Comparison of ENCODE assay signal across 8 worm cellular contexts in the genomic region with DNA sequence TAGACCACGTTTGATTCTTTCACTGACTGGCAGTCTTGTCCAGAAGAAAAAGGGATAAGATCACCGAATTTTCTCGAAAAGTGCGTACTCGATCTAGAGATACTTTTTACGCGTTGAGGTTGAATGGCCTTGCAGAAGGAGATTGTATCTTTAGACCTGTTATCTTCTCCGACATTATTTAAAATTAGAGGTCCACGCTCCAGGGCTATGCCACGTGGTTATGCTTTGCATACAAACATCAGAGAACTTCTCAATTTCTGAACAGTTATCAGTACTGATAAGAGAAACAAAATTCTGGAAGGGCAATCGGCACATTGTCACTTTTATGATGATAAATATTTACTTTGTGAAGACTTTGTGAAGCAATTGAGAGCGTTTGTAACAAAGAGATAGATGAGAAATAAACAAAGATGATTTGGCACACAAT.
TF ChIP-seq lines count a peak whose summit lies in the region.

No protein-coding gene starts in this region.

TF ChIP-seq in whole organism, L1 larva, 84 proteins besides CTCF, POLR2A, EP300 and RAD21 (continues in another document):
- TF ChIP-seq aha-1 (tag; optimal IDR thresholded peaks at IDR 0.05; lab: Kevin White, UChicago) (no peak), blmp-1 (tag; optimal IDR thresholded peaks at IDR 0.05; lab: Kevin White, UChicago) (peak; percentile 80), swsn-7 (tag; optimal IDR thresholded peaks at IDR 0.05; lab: Kevin White, UChicago) (peak; percentile 41), fkh-10 (GFP tag; optimal IDR thresholded peaks at IDR 0.05; lab: Kevin White, UChicago) (no peak), unc-130 (tag; optimal IDR thresholded peaks at IDR 0.05; lab: Kevin White, UChicago) (peak; percentile 35), nhr-47 (tag; optimal IDR thresholded peaks at IDR 0.05; lab: Kevin White, UChicago) (peak; percentile 63), nhr-90 (tag; optimal IDR thresholded peaks at IDR 0.05; lab: Kevin White, UChicago; ENCODE audit: poor library complexity) (peak; percentile 81), mab-9 (GFP tag; IDR thresholded peaks at IDR 0.05; lab: Robert Waterston, UW) (no peak), snu-23 (GFP tag; optimal IDR thresholded peaks at IDR 0.05; lab: Kevin White, UChicago) (peak; percentile 81), ztf-4 (tag; optimal IDR thresholded peaks at IDR 0.05; lab: Kevin White, UChicago) (no peak), mef-2 (tag; optimal IDR thresholded peaks at IDR 0.05; lab: Kevin White, UChicago) (no peak)

TF ChIP-seq in whole organism, L2 larva, 48 proteins besides CTCF, POLR2A, EP300 and RAD21 (continues in another document):
- peak; percentile 97 for TF ChIP-seq crh-2 (tag; optimal IDR thresholded peaks at IDR 0.05; lab: Kevin White, UChicago)
- peak; percentile 64 for TF ChIP-seq elt-1 (tag; optimal IDR thresholded peaks at IDR 0.05; lab: Kevin White, UChicago)
- no peak for TF ChIP-seq zag-1 (tag; optimal IDR thresholded peaks at IDR 0.05; lab: Kevin White, UChicago)
- TF ChIP-seq fos-1 (tag; optimal IDR thresholded peaks at IDR 0.05; lab: Kevin White, UChicago), result peak; percentile 39
- TF ChIP-seq mab-5 (tag; optimal IDR thresholded peaks at IDR 0.05; lab: Kevin White, UChicago), result no peak
- peak; percentile 35 for TF ChIP-seq ama-1 (optimal IDR thresholded peaks at IDR 0.05; lab: Kevin White, UChicago)
- no peak for TF ChIP-seq alr-1 (tag; optimal IDR thresholded peaks at IDR 0.05; lab: Kevin White, UChicago)
- TF ChIP-seq ztf-4 (tag; optimal IDR thresholded peaks at IDR 0.05; lab: Kevin White, UChicago), result no peak
- TF ChIP-seq unc-39 (tag; optimal IDR thresholded peaks at IDR 0.05; lab: Kevin White, UChicago), result no peak
- no peak for TF ChIP-seq snpc-4 (tag; optimal IDR thresholded peaks at IDR 0.05; lab: Kevin White, UChicago)
- TF ChIP-seq peb-1 (tag; optimal IDR thresholded peaks at IDR 0.05; lab: Kevin White, UChicago), result no peak

TF ChIP-seq in whole organism, L3 larva, 47 proteins besides CTCF, POLR2A, EP300 and RAD21 (continues in another document):
- TF ChIP-seq fkh-10 (GFP tag; optimal IDR thresholded peaks at IDR 0.05; lab: Kevin White, UChicago) (no peak), hmg-11 (tag; optimal IDR thresholded peaks at IDR 0.05; lab: Kevin White, UChicago) (no peak), nhr-28 (tag; optimal IDR thresholded peaks at IDR 0.05; lab: Kevin White, UChicago) (no peak), zag-1 (tag; optimal IDR thresholded peaks at IDR 0.05; lab: Kevin White, UChicago) (no peak), nhr-12 (tag; optimal IDR thresholded peaks at IDR 0.05; lab: Kevin White, UChicago) (no peak), nhr-76 (tag; optimal IDR thresholded peaks at IDR 0.05; lab: Kevin White, UChicago) (no peak), ceh-16 (tag; optimal IDR thresholded peaks at IDR 0.05; lab: Kevin White, UChicago) (no peak), egl-5 (tag; optimal IDR thresholded peaks at IDR 0.05; lab: Kevin White, UChicago) (no peak), aly-2 (tag; optimal IDR thresholded peaks at IDR 0.05; lab: Kevin White, UChicago) (no peak), pqm-1 (tag; optimal IDR thresholded peaks at IDR 0.05; lab: Kevin White, UChicago) (peak; percentile 96), ztf-4 (tag; optimal IDR thresholded peaks at IDR 0.05; lab: Kevin White, UChicago) (peak; percentile 30), mdl-1 (tag; optimal IDR thresholded peaks at IDR 0.05; lab: Kevin White, UChicago) (peak; percentile 35)

TF ChIP-seq in whole organism, L4 larva, 104 proteins besides CTCF, POLR2A, EP300 and RAD21 (continues in another document):
- TF ChIP-seq Y48G9A.11 (GFP tag; IDR thresholded peaks at IDR 0.05; lab: Robert Waterston, UW) (no peak), nhr-111 (GFP tag; optimal IDR thresholded peaks at IDR 0.05; lab: Kevin White, UChicago) (no peak), lin-13 (GFP tag; optimal IDR thresholded peaks at IDR 0.05; lab: Kevin White, UChicago) (no peak), ama-1 (optimal IDR thresholded peaks at IDR 0.05; lab: Kevin White, UChicago) (no peak), mdt-29 (GFP tag; IDR thresholded peaks at IDR 0.05; lab: Robert Waterston, UW) (peak; percentile 82; the same call in 1 of the 2 replicates), snpc-4 (tag; optimal IDR thresholded peaks at IDR 0.05; lab: Kevin White, UChicago) (no peak), lir-3 (tag; optimal IDR thresholded peaks at IDR 0.05; lab: Kevin White, UChicago) (no peak), nhr-77 (tag; optimal IDR thresholded peaks at IDR 0.05; lab: Kevin White, UChicago) (peak; percentile 74), pqm-1 (tag; optimal IDR thresholded peaks at IDR 0.05; lab: Kevin White, UChicago) (peak; percentile 74), mxl-3 (GFP tag; optimal IDR thresholded peaks at IDR 0.05; lab: Kevin White, UChicago) (peak; percentile 92), unc-39 (tag; optimal IDR thresholded peaks at IDR 0.05; lab: Kevin White, UChicago) (no peak), daf-19 (GFP tag; conservative IDR thresholded peaks at IDR 0.05; lab: Robert Waterston, UW) (no peak)

TF ChIP-seq in whole organism, late embryonic, 69 proteins besides CTCF, POLR2A, EP300 and RAD21:
- TF ChIP-seq elt-2 (tag; optimal IDR thresholded peaks at IDR 0.05; lab: Kevin White, UChicago), result peak; percentile 93
- TF ChIP-seq fkh-10 (GFP tag; optimal IDR thresholded peaks at IDR 0.05; lab: Kevin White, UChicago), result no peak
- no peak for TF ChIP-seq ceh-22 (tag; optimal IDR thresholded peaks at IDR 0.05; lab: Kevin White, UChicago)

TF ChIP-seq in whole organism, midembryonic, 9 proteins besides CTCF, POLR2A, EP300 and RAD21:
- no peak for TF ChIP-seq T22C8.4 (GFP tag; IDR thresholded peaks at IDR 0.05; lab: Robert Waterston, UW)
- no peak for TF ChIP-seq tab-1 (GFP tag; IDR thresholded peaks at IDR 0.05; lab: Robert Waterston, UW)
- TF ChIP-seq ref-1 (GFP tag; conservative IDR thresholded peaks at IDR 0.05; lab: Robert Waterston, UW), result no peak
- 0 out of 2 replicates have a peak, but pooled peaks have one; percentile 21 for TF ChIP-seq klf-2 (GFP tag; conservative IDR thresholded peaks at IDR 0.05; lab: Robert Waterston, UW)

TF ChIP-seq in whole organism, mixed stage, embryonic, 35 proteins besides CTCF, POLR2A, EP300 and RAD21:
- TF ChIP-seq elt-1 (tag; optimal IDR thresholded peaks at IDR 0.05; lab: Kevin White, UChicago; ENCODE audit: borderline replicate concordance, insufficient read depth) (peak; percentile 80), unc-120 (tag; optimal IDR thresholded peaks at IDR 0.05; lab: Kevin White, UChicago; ENCODE audit: poor library complexity, severe bottlenecking) (no peak)
TF ChIP-seq in whole organism, mixed stage, embryonic: peak in this region for 1.

TF ChIP-seq in whole organism, young adult, 124 proteins besides CTCF, POLR2A, EP300 and RAD21 (continues in another document):
- TF ChIP-seq attf-3 (GFP tag; conservative IDR thresholded peaks at IDR 0.05; lab: Robert Waterston, UW) (no peak), egl-44 (GFP tag; IDR thresholded peaks at IDR 0.05; lab: Robert Waterston, UW) (no peak), rec-8 (tag; optimal IDR thresholded peaks at IDR 0.05; lab: Kevin White, UChicago) (no peak), cebp-2 (GFP tag; IDR thresholded peaks at IDR 0.05; lab: Robert Waterston, UW) (0 out of 2 replicates have a peak, but pooled peaks have one; percentile 11), lsl-1 (GFP tag; optimal IDR thresholded peaks at IDR 0.05; lab: Kevin White, UChicago) (no peak), B0019.2 (GFP tag; conservative IDR thresholded peaks at IDR 0.05; lab: Robert Waterston, UW) (no peak), die-1 (tag; optimal IDR thresholded peaks at IDR 0.05; lab: Kevin White, UChicago) (peak; percentile 34), B0035.1 (tag; optimal IDR thresholded peaks at IDR 0.05; lab: Kevin White, UChicago) (no peak), F22D6.2 (tag; optimal IDR thresholded peaks at IDR 0.05; lab: Kevin White, UChicago) (peak; percentile 48), ceh-91 (GFP tag; IDR thresholded peaks at IDR 0.05; lab: Robert Waterston, UW) (no peak), somi-1 (GFP tag; optimal IDR thresholded peaks at IDR 0.05; lab: Kevin White, UChicago) (peak; percentile 63), unc-130 (GFP tag; optimal IDR thresholded peaks at IDR 0.05; lab: Kevin White, UChicago) (no peak), xnd-1 (tag; optimal IDR thresholded peaks at IDR 0.05; lab: Kevin White, UChicago) (no peak), rpc-1 (optimal IDR thresholded peaks at IDR 0.05; lab: Kevin White, UChicago) (no peak), rpc-1 (tag; optimal IDR thresholded peaks at IDR 0.05; lab: Kevin White, UChicago) (no peak), sdz-38 (tag; optimal IDR thresholded peaks at IDR 0.05; lab: Kevin White, UChicago) (no peak), ztf-26 (tag; optimal IDR thresholded peaks at IDR 0.05; lab: Kevin White, UChicago) (peak; percentile 81), F55B11.4 (tag; optimal IDR thresholded peaks at IDR 0.05; lab: Kevin White, UChicago; ENCODE audit: borderline replicate concordance, insufficient read depth) (no peak), mes-4 (tag; optimal IDR thresholded peaks at IDR 0.05; lab: Kevin White, UChicago) (no peak), ztf-28 (GFP tag; IDR thresholded peaks at IDR 0.05; lab: Robert Waterston, UW) (no peak), madf-6 (GFP tag; IDR thresholded peaks at IDR 0.05; lab: Robert Waterston, UW) (no peak), snpc-4 (GFP tag; optimal IDR thresholded peaks at IDR 0.05; lab: Kevin White, UChicago) (no peak), snpc-4 (tag; optimal IDR thresholded peaks at IDR 0.05; lab: Kevin White, UChicago) (peak; percentile 18 to 83 (median 55)), sea-2 (GFP tag; IDR thresholded peaks at IDR 0.05; lab: Robert Waterston, UW) (no peak), pha-4 (tag; optimal IDR thresholded peaks at IDR 0.05; lab: Kevin White, UChicago) (peak; percentile 84), snpc-1.1 (tag; optimal IDR thresholded peaks at IDR 0.05; lab: Kevin White, UChicago; ENCODE audit: insufficient read depth) (no peak), nfya-1 (tag; optimal IDR thresholded peaks at IDR 0.05; lab: Kevin White, UChicago; ENCODE audit: borderline replicate concordance, insufficient read depth) (no peak), hrde-1 (tag; optimal IDR thresholded peaks at IDR 0.05; lab: Kevin White, UChicago; ENCODE audit: borderline replicate concordance) (no peak), snpc-3.4 (tag; optimal IDR thresholded peaks at IDR 0.05; lab: Kevin White, UChicago) (peak; percentile 30), Y56A3A.18 (GFP tag; IDR thresholded peaks at IDR 0.05; lab: Robert Waterston, UW) (no peak), lag-1 (GFP tag; IDR thresholded peaks at IDR 0.05; lab: Robert Waterston, UW) (no peak), let-526 (GFP tag; IDR thresholded peaks at IDR 0.05; lab: Robert Waterston, UW) (no peak), hsf-1 (GFP tag; IDR thresholded peaks at IDR 0.05; lab: Robert Waterston, UW) (peak; percentile 59; the same call in 1 of the 2 replicates), K11D2.4 (GFP tag; IDR thresholded peaks at IDR 0.05; lab: Robert Waterston, UW) (no peak), fkh-3 (tag; optimal IDR thresholded peaks at IDR 0.05; lab: Kevin White, UChicago) (no peak), ccch-3 (GFP tag; optimal IDR thresholded peaks at IDR 0.05; lab: Kevin White, UChicago) (no peak)
